Worm (Caenorhabditis elegans): ENCODE data around the gene K10H10.6.

ce11 chrII:14523645-14524223 is 20.6 kb downstream of the K10H10.6 start, which contains the start of gene pot-2:
- TF ChIP-seq ceh-19 (GFP tag; optimal IDR thresholded peaks at IDR 0.05) (no peak), pha-4 (tag; optimal IDR thresholded peaks at IDR 0.05) (no peak), ama-1 (optimal IDR thresholded peaks at IDR 0.05) (no peak)

Data from whole organism, late embryonic.